Worm (Caenorhabditis elegans) whole organism, L4 larva: ENCODE data around the gene idpc-2.

Experiments used
- F10B5.3 ChIP-seq: sonication (generic microtip); optimal IDR thresholded peaks from 2 replicates; lab custom pipeline; 2016; ENCODE audit warnings: mild to moderate bottlenecking, missing genetic modification characterization, missing compliant biosample characterization
- F26F4.8 ChIP-seq: fragments of 200-800 bp; sonication (Bioruptor generic); conservative IDR thresholded peaks from 2 replicates; pipeline ENCODE4 v1.3.6; 2022; ENCODE audit warnings: missing genetic modification characterization, missing compliant biosample characterization
- Y5F2A.4 ChIP-seq: fragments of 200-800 bp; sonication (Bioruptor generic); optimal IDR thresholded peaks from 2 replicates; lab custom pipeline; 2018; ENCODE audit warnings: mild to moderate bottlenecking, missing genetic modification characterization, missing compliant biosample characterization
- ZK337.2 ChIP-seq: fragments of 200-800 bp; sonication (Bioruptor generic); IDR thresholded peaks from 2 replicates; pipeline ENCODE4 v1.3.6; 2022; ENCODE audit warnings: missing genetic modification reagents, missing genetic modification characterization, missing compliant biosample characterization
- aha-1 ChIP-seq: fragments of 150-350 bp; peaks from one replicate; lab custom pipeline; 2014; ENCODE audit warnings: missing biosample characterization, missing genetic modification characterization
- ama-1 ChIP-seq: fragments of 150-350 bp; optimal IDR thresholded peaks from 2 replicates; lab custom pipeline; 2014; ENCODE audit warnings: inconsistent platforms, mixed read lengths
- ceh-20 ChIP-seq: fragments of 200-800 bp; sonication (Bioruptor generic); IDR thresholded peaks from 2 replicates; pipeline ENCODE4 v1.3.6; 2022; ENCODE audit warnings: missing genetic modification reagents, missing genetic modification characterization, missing compliant biosample characterization
- ceh-32 ChIP-seq: sonication (generic microtip); optimal IDR thresholded peaks from 2 replicates; lab custom pipeline; 2016; ENCODE audit warnings: mild to moderate bottlenecking, missing genetic modification characterization, missing compliant biosample characterization; ENCODE audit not compliant: poor library complexity
- ctbp-1 ChIP-seq: fragments of 200-800 bp; sonication (Bioruptor generic); IDR thresholded peaks from 2 replicates; pipeline ENCODE4 v1.3.6; 2022; ENCODE audit warnings: missing genetic modification reagents, missing genetic modification characterization, missing compliant biosample characterization
- daf-12 ChIP-seq: fragments of 150-350 bp; optimal IDR thresholded peaks from 2 replicates; lab custom pipeline; 2014; ENCODE audit warnings: missing biosample characterization, missing genetic modification reagents, missing genetic modification characterization
- dpl-1 ChIP-seq: fragments of 150-350 bp; optimal IDR thresholded peaks from 2 replicates; lab custom pipeline; 2014; ENCODE audit warnings: missing biosample characterization, missing genetic modification reagents, missing genetic modification characterization
- fkh-10 ChIP-seq: fragments of 150-350 bp; optimal IDR thresholded peaks from 2 replicates; lab custom pipeline; 2014; ENCODE audit warnings: missing biosample characterization, missing genetic modification reagents, missing genetic modification characterization
- fos-1 ChIP-seq: fragments of 150-350 bp; optimal IDR thresholded peaks from 2 replicates; lab custom pipeline; 2014; ENCODE audit warnings: missing biosample characterization, missing genetic modification characterization
- hlh-30 ChIP-seq: sonication (generic microtip); optimal IDR thresholded peaks from 2 replicates; lab custom pipeline; 2017; ENCODE audit warnings: antibody characterized with exemption, mild to moderate bottlenecking, missing genetic modification characterization, missing compliant biosample characterization; ENCODE audit not compliant: insufficient read depth
- lim-7 ChIP-seq: fragments of 200-800 bp; sonication (Bioruptor generic); IDR thresholded peaks from 2 replicates; pipeline ENCODE4 v1.3.6; 2022; ENCODE audit warnings: missing genetic modification characterization, missing compliant biosample characterization
- lin-29 ChIP-seq: fragments of 200-800 bp; sonication (Bioruptor generic); IDR thresholded peaks from 2 replicates; pipeline ENCODE4 v1.3.6; 2022; ENCODE audit warnings: missing genetic modification reagents, missing genetic modification characterization, missing compliant biosample characterization
- lin-38 ChIP-seq: fragments of 200-800 bp; sonication (Bioruptor generic); IDR thresholded peaks from 2 replicates; pipeline ENCODE4 v1.3.6; 2022; ENCODE audit warnings: missing genetic modification reagents, missing genetic modification characterization, missing compliant biosample characterization
- madf-5 ChIP-seq, 2 experiments: fragments of 200-800 bp; sonication (Bioruptor generic); IDR thresholded peaks; 2 replicates each; pipeline ENCODE4 v1.3.6; 2022; ENCODE audit warnings: missing compliant biosample characterization in 2 of 2, missing genetic modification characterization in 2 of 2
- madf-9 ChIP-seq: fragments of 200-800 bp; sonication (Bioruptor generic); conservative IDR thresholded peaks from 2 replicates; pipeline ENCODE4 v1.3.6; 2022; ENCODE audit warnings: missing genetic modification reagents, missing genetic modification characterization, missing compliant biosample characterization
- mdt-29 ChIP-seq: fragments of 200-800 bp; sonication (Bioruptor generic); IDR thresholded peaks from 2 replicates; pipeline ENCODE4 v1.3.6; 2022; ENCODE audit warnings: missing genetic modification reagents, missing genetic modification characterization, missing compliant biosample characterization
- mes-2 ChIP-seq: sonication (generic microtip); optimal IDR thresholded peaks from 2 replicates; lab custom pipeline; 2016; ENCODE audit warnings: missing genotype, mild to moderate bottlenecking, missing genetic modification characterization, missing compliant biosample characterization; ENCODE audit not compliant: poor library complexity, severe bottlenecking
- mxl-2 ChIP-seq: fragments of 200-800 bp; sonication (Bioruptor generic); conservative IDR thresholded peaks from 2 replicates; pipeline ENCODE4 v1.3.6; 2022; ENCODE audit warnings: missing genetic modification reagents, missing genetic modification characterization, missing compliant biosample characterization
- mxl-3 ChIP-seq: fragments of 200-800 bp; sonication (Bioruptor generic); optimal IDR thresholded peaks from 2 replicates; lab custom pipeline; 2018; ENCODE audit warnings: mild to moderate bottlenecking, missing genetic modification characterization, missing compliant biosample characterization
- nhr-11 ChIP-seq: fragments of 150-350 bp; optimal IDR thresholded peaks from 2 replicates; lab custom pipeline; 2014; ENCODE audit warnings: missing biosample characterization, missing genetic modification characterization
- nhr-28 ChIP-seq: fragments of 150-350 bp; optimal IDR thresholded peaks from 2 replicates; lab custom pipeline; 2014; ENCODE audit warnings: missing biosample characterization, missing genetic modification characterization
- nhr-77 ChIP-seq: fragments of 150-350 bp; optimal IDR thresholded peaks from 2 replicates; lab custom pipeline; 2014; ENCODE audit warnings: missing biosample characterization, missing genetic modification characterization
- pha-4 ChIP-seq, 2 experiments: fragments of 150-350 bp in 1 of 2; fragments of 200-800 bp in 1 of 2; sonication (Bioruptor generic) in 1 of 2; IDR thresholded peaks in 1 of 2; optimal IDR thresholded peaks in 1 of 2; 2 replicates each; pipeline versions ENCODE4 v1.3.6 to Lab custom; 2014 to 2022; ENCODE audit warnings: missing genetic modification characterization in 2 of 2, missing genetic modification reagents in 2 of 2, missing biosample characterization in 1 of 2, missing compliant biosample characterization in 1 of 2
- pqm-1 ChIP-seq: sonication (generic microtip); optimal IDR thresholded peaks from 2 replicates; lab custom pipeline; 2017; ENCODE audit warnings: missing biosample characterization, missing genetic modification characterization
- set-16 ChIP-seq: fragments of 200-800 bp; sonication (Bioruptor generic); IDR thresholded peaks from 2 replicates; pipeline ENCODE4 v1.3.6; 2022; ENCODE audit warnings: missing genetic modification reagents, missing genetic modification characterization, missing compliant biosample characterization
- skn-1 ChIP-seq: fragments of 150-350 bp; optimal IDR thresholded peaks from 2 replicates; lab custom pipeline; 2014; ENCODE audit warnings: missing biosample characterization, missing genetic modification characterization
- spr-1 ChIP-seq: sonication (generic microtip); optimal IDR thresholded peaks from 2 replicates; lab custom pipeline; 2016; ENCODE audit warnings: mild to moderate bottlenecking, missing genetic modification characterization, missing compliant biosample characterization
- tag-97 ChIP-seq: fragments of 200-800 bp; sonication (Bioruptor generic); IDR thresholded peaks from 2 replicates; pipeline ENCODE4 v1.3.6; 2022; ENCODE audit warnings: missing genetic modification characterization, missing compliant biosample characterization
- unc-62 ChIP-seq, 3 experiments: fragments of 150-350 bp in 1 of 3; sonication (generic microtip); optimal IDR thresholded peaks in 2 of 3; peaks in 1 of 3; 1 replicate in 1 of 3; 2 replicates in 2 of 3; lab custom pipeline; 2014 to 2017; ENCODE audit warnings: missing biosample characterization in 3 of 3, missing genetic modification characterization in 3 of 3, missing genetic modification reagents in 3 of 3, missing genotype in 1 of 3
- ztf-11 ChIP-seq: fragments of 150-350 bp; optimal IDR thresholded peaks from 2 replicates; lab custom pipeline; 2014; ENCODE audit warnings: missing biosample characterization, missing genetic modification characterization

Gene idpc-2

DNA sequence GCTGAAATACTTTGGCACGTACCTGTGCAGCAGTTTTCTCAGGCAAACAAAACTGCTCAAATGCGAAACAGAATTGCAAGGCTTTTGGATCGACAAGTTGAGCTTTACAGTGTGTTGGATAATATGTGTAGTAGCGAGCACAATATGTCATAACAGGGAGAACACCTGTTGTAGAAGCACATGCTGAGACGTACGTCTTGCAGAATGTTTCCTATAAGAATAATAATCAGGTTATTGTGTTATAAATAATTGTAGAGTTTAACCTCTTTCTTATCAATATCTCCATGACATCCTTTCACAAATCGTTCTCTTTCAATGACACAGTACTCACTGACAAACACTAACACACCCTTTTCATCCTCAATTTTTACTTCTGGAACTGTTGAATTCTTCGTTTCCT is 6.5 kb upstream of the idpc-2 start:
- TF ChIP-seq ZK337.2 (GFP tag; lab: Robert Waterston, UW) = no peak
- no peak for TF ChIP-seq Y5F2A.4
- TF ChIP-seq ceh-20 (GFP tag; lab: Robert Waterston, UW) = no peak
- TF ChIP-seq unc-62 (GFP tag; optimal IDR thresholded peaks at IDR 0.05 in 1 of 2; lab: Kevin White, UChicago) = peak in 1 of 2 experiments; percentile 93
- TF ChIP-seq unc-62 (tag; optimal IDR thresholded peaks at IDR 0.05; lab: Kevin White, UChicago) = no peak
- no peak for TF ChIP-seq aha-1 (tag; lab: Kevin White, UChicago)
- TF ChIP-seq mxl-3 = no peak
- TF ChIP-seq nhr-77 (tag; lab: Kevin White, UChicago) = no peak
- no peak for TF ChIP-seq lim-7 (GFP tag; lab: Robert Waterston, UW)

- TF ChIP-seq unc-62 (GFP tag; optimal IDR thresholded peaks at IDR 0.05 in 1 of 2; lab: Kevin White, UChicago) (peak in 1 of 2 experiments; percentile 50), unc-62 (tag; optimal IDR thresholded peaks at IDR 0.05; lab: Kevin White, UChicago) (no peak), mes-2 (tag; lab: Kevin White, UChicago) (no peak), ceh-20 (GFP tag; lab: Robert Waterston, UW) (peak; percentile 61; the same call in 1 of the 2 replicates), madf-5 (GFP tag; IDR thresholded peaks at IDR 0.05; lab: Robert Waterston, UW) (no peak), pqm-1 (tag; lab: Kevin White, UChicago) (no peak), F10B5.3 (no peak), dpl-1 (GFP tag; lab: Kevin White, UChicago) (no peak)
These were observed 5.3 kb upstream of the idpc-2 start for ce11 chrV:8626406-8626805.

DNA sequence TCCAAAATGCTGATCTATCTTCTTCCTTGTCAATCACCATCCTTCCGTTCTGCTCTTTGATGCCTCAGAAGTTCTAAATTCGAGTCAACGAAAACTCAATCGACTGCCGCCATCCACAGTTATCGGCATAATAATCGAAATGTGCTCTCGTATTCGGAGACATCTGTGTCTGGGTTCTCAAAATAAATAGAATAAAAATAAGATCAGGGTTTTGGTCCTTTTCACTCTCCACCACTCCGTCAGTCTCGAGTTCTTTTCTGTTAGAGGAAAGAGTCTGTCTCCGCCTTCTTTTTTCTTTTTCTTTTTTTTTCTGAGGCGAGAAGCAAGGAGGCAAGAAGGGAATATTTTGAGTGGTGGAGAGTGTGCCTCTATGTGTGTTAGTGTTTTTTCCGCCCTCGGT is 2.6 kb upstream of the idpc-2 start, which contains the start of gene F41E6.17:
TSS of gene F41E6.17 (plus strand) at position 348 of the 400 bp plus-strand sequence.
- peak; percentile 15 for TF ChIP-seq hlh-30 (tag; lab: Kevin White, UChicago)
- no peak for TF ChIP-seq skn-1 (tag; lab: Kevin White, UChicago)
- TF ChIP-seq pha-4 (GFP tag; IDR thresholded peaks at IDR 0.05; lab: Robert Waterston, UW) = no peak
- no peak for TF ChIP-seq pha-4 (tag; optimal IDR thresholded peaks at IDR 0.05; lab: Kevin White, UChicago)
- TF ChIP-seq dpl-1 (GFP tag; lab: Kevin White, UChicago) = no peak

DNA sequence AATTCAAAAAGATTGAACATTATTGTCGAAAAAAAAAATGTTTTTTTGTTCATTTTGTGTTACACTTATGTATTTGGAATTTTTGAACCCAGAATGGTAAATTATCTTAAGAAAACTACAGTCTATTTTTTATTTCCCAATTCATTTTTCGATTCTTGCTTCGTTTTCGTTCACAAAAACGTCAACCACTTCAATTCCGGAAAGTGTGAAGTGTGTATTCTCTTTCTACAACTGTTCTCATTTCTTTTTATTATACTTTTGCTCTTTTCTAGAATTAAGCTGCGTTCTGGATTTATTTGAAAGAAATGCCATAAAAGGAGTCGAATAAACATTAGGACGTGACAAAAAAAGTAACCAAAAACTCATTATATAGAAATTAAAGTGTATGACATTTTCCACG is 1.2 kb upstream of the idpc-2 start, which contains the start of gene F41E6.1:
TSS of gene F41E6.1 (plus strand) at position 301 of the 400 bp plus-strand sequence.
- TF ChIP-seq fkh-10 (GFP tag; lab: Kevin White, UChicago) (no peak), nhr-28 (tag; lab: Kevin White, UChicago) (no peak), mdt-29 (GFP tag; lab: Robert Waterston, UW) (no peak), set-16 (no peak), nhr-11 (no peak), tag-97 (GFP tag; lab: Robert Waterston, UW) (no peak), ztf-11 (tag; lab: Kevin White, UChicago) (no peak), ama-1 (no peak), ctbp-1 (GFP tag; lab: Robert Waterston, UW) (no peak), aha-1 (tag; lab: Kevin White, UChicago) (no peak), ceh-20 (GFP tag; lab: Robert Waterston, UW) (no peak), F26F4.8 (no peak), lin-38 (GFP tag; lab: Robert Waterston, UW) (no peak), lin-29 (no peak), lim-7 (GFP tag; lab: Robert Waterston, UW) (no peak), fos-1 (no peak)

ce11 chrV:8618738-8619137 is 2.4 kb downstream of the idpc-2 start, which contains the start of gene grd-5:
Gene grd-5 (plus strand): TSS chrV:8619032.
- TF ChIP-seq madf-9 = no peak
- peak; percentile 79 for TF ChIP-seq aha-1 (tag; lab: Kevin White, UChicago)
- TF ChIP-seq ceh-32 (tag; lab: Kevin White, UChicago) = no peak
- TF ChIP-seq Y5F2A.4 = no peak
- no peak for TF ChIP-seq mxl-2 (GFP tag; lab: Robert Waterston, UW)
- TF ChIP-seq spr-1 = no peak
- TF ChIP-seq daf-12 (tag; lab: Kevin White, UChicago) = no peak
